Fruit fly (Drosophila melanogaster) whole organism, embryonic: ENCODE data around the gene Cyp313b1.

ENCODE experiments used
- Atf3 ChIP-seq: fragments of 200-800 bp; sonication (Bioruptor generic); optimal IDR thresholded peaks from 3 replicates; lab custom pipeline; 2016; ENCODE audit warnings: missing biosample characterization, missing genetic modification characterization
- Bteb2 ChIP-seq: fragments of 200-800 bp; sonication (Bioruptor generic); optimal IDR thresholded peaks from 2 replicates; lab custom pipeline; 2016; ENCODE audit warnings: missing biosample characterization, missing genetic modification characterization
- CG10462 ChIP-seq: fragments of 200-800 bp; sonication (Bioruptor generic); optimal IDR thresholded peaks from 2 replicates; lab custom pipeline; 2016; ENCODE audit warnings: missing biosample characterization, missing genetic modification characterization
- CG14050 ChIP-seq: fragments of 200-800 bp; sonication (Bioruptor generic); IDR thresholded peaks from 3 replicates; pipeline ENCODE4 v1.3.6; 2022; ENCODE audit warnings: missing biosample characterization, missing genetic modification characterization
- CG14441 ChIP-seq: fragments of 200-800 bp; sonication (Bioruptor generic); IDR thresholded peaks from 2 replicates; pipeline ENCODE4 v1.3.6; 2022; ENCODE audit warnings: missing biosample characterization, missing genetic modification characterization
- CG15011 ChIP-seq: fragments of 200-800 bp; sonication (Bioruptor generic); optimal IDR thresholded peaks from 3 replicates; lab custom pipeline; 2018; ENCODE audit warnings: missing biosample characterization, mild to moderate bottlenecking, missing genetic modification characterization
- CG17568 ChIP-seq: fragments of 200-800 bp; sonication (Bioruptor generic); optimal IDR thresholded peaks from 2 replicates; lab custom pipeline; 2018; ENCODE audit warnings: missing biosample characterization, mild to moderate bottlenecking, missing genetic modification characterization, moderate library complexity
- CG2202 ChIP-seq: fragments of 200-800 bp; sonication (Bioruptor generic); optimal IDR thresholded peaks from 2 replicates; lab custom pipeline; 2018; ENCODE audit warnings: missing biosample characterization, mild to moderate bottlenecking, missing genetic modification characterization
- CG2678 ChIP-seq: fragments of 200-800 bp; sonication (Bioruptor generic); optimal IDR thresholded peaks from 3 replicates; lab custom pipeline; 2019; ENCODE audit warnings: missing biosample characterization, mild to moderate bottlenecking, missing genetic modification characterization, moderate library complexity
- CG2889 ChIP-seq: fragments of 200-800 bp; sonication (Bioruptor generic); IDR thresholded peaks from 3 replicates; pipeline ENCODE4 v1.3.6; 2022; ENCODE audit warnings: missing biosample characterization, missing genetic modification characterization
- CG31441 ChIP-seq: fragments of 200-800 bp; sonication (Bioruptor generic); IDR thresholded peaks from 2 replicates; pipeline ENCODE4 v1.3.6; 2022; ENCODE audit warnings: missing biosample characterization, missing genetic modification characterization
- CG34224 ChIP-seq: fragments of 200-800 bp; sonication (Bioruptor generic); IDR thresholded peaks from 3 replicates; pipeline ENCODE4 v1.3.6; 2022; ENCODE audit warnings: missing biosample characterization, missing genetic modification characterization; ENCODE audit not compliant: partially characterized antibody
- CG3995 ChIP-seq: fragments of 200-800 bp; sonication (Bioruptor generic); optimal IDR thresholded peaks from 3 replicates; lab custom pipeline; 2016; ENCODE audit warnings: missing biosample characterization, missing genetic modification characterization
- CG4328 ChIP-seq: fragments of 200-800 bp; sonication (Bioruptor generic); optimal IDR thresholded peaks from 3 replicates; lab custom pipeline; 2017; ENCODE audit warnings: missing biosample characterization, missing genetic modification reagents, missing genetic modification characterization
- CG4707 ChIP-seq: fragments of 200-800 bp; sonication (Bioruptor generic); optimal IDR thresholded peaks from 2 replicates; lab custom pipeline; 2018; ENCODE audit warnings: missing biosample characterization, mild to moderate bottlenecking, missing genetic modification characterization, moderate library complexity
- CG4854 ChIP-seq: fragments of 200-800 bp; sonication (Bioruptor generic); optimal IDR thresholded peaks from 2 replicates; lab custom pipeline; 2016; ENCODE audit warnings: missing biosample characterization, missing genetic modification characterization, inconsistent platforms
- CG6683 ChIP-seq: fragments of 200-800 bp; sonication (Bioruptor generic); optimal IDR thresholded peaks from 2 replicates; lab custom pipeline; 2017; ENCODE audit warnings: missing biosample characterization, mild to moderate bottlenecking, missing genetic modification characterization, missing genetic modification reagents
- CG6791 ChIP-seq: fragments of 200-800 bp; sonication (Bioruptor generic); IDR thresholded peaks from 3 replicates; pipeline ENCODE4 v1.3.6; 2022; ENCODE audit warnings: missing biosample characterization, missing genetic modification characterization; ENCODE audit not compliant: partially characterized antibody
- CG8478 ChIP-seq: fragments of >200 bp; optimal IDR thresholded peaks from 2 replicates; lab custom pipeline; 2018
- CG9215 ChIP-seq: fragments of 200-800 bp; sonication (Bioruptor generic); IDR thresholded peaks from 2 replicates; pipeline ENCODE4 v1.3.6; 2022; ENCODE audit warnings: missing biosample characterization, missing genetic modification characterization
- D19A ChIP-seq: fragments of 200-800 bp; optimal IDR thresholded peaks from 3 replicates; lab custom pipeline; 2019; ENCODE audit warnings: missing biosample characterization, mild to moderate bottlenecking, missing genetic modification characterization, moderate library complexity
- Dbx ChIP-seq: fragments of 200-800 bp; sonication (Bioruptor generic); IDR thresholded peaks from 3 replicates; pipeline ENCODE4 v1.3.6; 2022; ENCODE audit warnings: missing biosample characterization, missing genetic modification characterization
- E2f2 ChIP-seq: fragments of 200-800 bp; sonication (Bioruptor generic); IDR thresholded peaks from 2 replicates; pipeline ENCODE4 v1.3.6; 2022; ENCODE audit warnings: missing biosample characterization, missing genetic modification characterization
- Elba2 ChIP-seq: fragments of 200-800 bp; sonication (Bioruptor generic); optimal IDR thresholded peaks from 3 replicates; lab custom pipeline; 2016; ENCODE audit warnings: missing biosample characterization, missing genetic modification characterization
- Ets65A ChIP-seq: fragments of 200-800 bp; sonication (Bioruptor generic); peaks from one replicate; lab custom pipeline; 2016; ENCODE audit warnings: missing biosample characterization, missing genetic modification characterization
- Hmr ChIP-seq: fragments of 200-800 bp; sonication (Bioruptor generic); optimal IDR thresholded peaks from 3 replicates; lab custom pipeline; 2017; ENCODE audit warnings: mild to moderate bottlenecking, missing biosample characterization, missing genetic modification reagents, missing genetic modification characterization
- Hr51 ChIP-seq, 2 experiments: fragments of 200-800 bp; sonication (Bioruptor generic); optimal IDR thresholded peaks; 2 replicates in 1 of 2; 3 replicates in 1 of 2; lab custom pipeline; 2016 to 2018; ENCODE audit warnings: missing biosample characterization in 2 of 2, missing genetic modification characterization in 2 of 2, mild to moderate bottlenecking in 1 of 2, moderate library complexity in 1 of 2
- PHDP ChIP-seq: fragments of 200-800 bp; sonication (Bioruptor generic); optimal IDR thresholded peaks from 3 replicates; lab custom pipeline; 2018; ENCODE audit warnings: missing biosample characterization, mild to moderate bottlenecking, missing genetic modification characterization, moderate library complexity
- Trl ChIP-seq, 3 experiments: fragments of >200 bp in 2 of 3; fragments of 200-800 bp in 1 of 3; sonication (Bioruptor generic) in 1 of 3; optimal IDR thresholded peaks; 2 replicates in 1 of 3; 3 replicates in 2 of 3; lab custom pipeline; 2016 to 2017; ENCODE audit warnings: missing biosample characterization in 1 of 3, missing genetic modification characterization in 1 of 3
- dan ChIP-seq: fragments of 200-800 bp; sonication (Bioruptor generic); IDR thresholded peaks from 2 replicates; pipeline ENCODE4 v1.3.6; 2022; ENCODE audit warnings: missing biosample characterization, missing genetic modification characterization
- gem ChIP-seq: fragments of 200-800 bp; sonication (Bioruptor generic); optimal IDR thresholded peaks from 2 replicates; lab custom pipeline; 2019; ENCODE audit warnings: missing biosample characterization, mild to moderate bottlenecking, missing genetic modification characterization, moderate library complexity
- grau ChIP-seq: fragments of 200-800 bp; optimal IDR thresholded peaks from 3 replicates; lab custom pipeline; 2019; ENCODE audit warnings: missing biosample characterization, mild to moderate bottlenecking, missing genetic modification characterization, moderate library complexity
- hth ChIP-seq: fragments of >200 bp; optimal IDR thresholded peaks from 2 replicates; lab custom pipeline; 2017; ENCODE audit warnings: inconsistent platforms
- ind ChIP-seq: fragments of 200-800 bp; sonication (Bioruptor generic); optimal IDR thresholded peaks from 3 replicates; lab custom pipeline; 2016; ENCODE audit warnings: missing biosample characterization, missing genetic modification characterization
- kay ChIP-seq: fragments of 200-800 bp; sonication (Bioruptor generic); optimal IDR thresholded peaks from 2 replicates; lab custom pipeline; 2016; ENCODE audit warnings: missing biosample characterization, missing genetic modification characterization
- lola ChIP-seq, 3 experiments: fragments of >200 bp in 2 of 3; fragments of 200-800 bp in 1 of 3; sonication (Bioruptor generic) in 1 of 3; optimal IDR thresholded peaks; 2 replicates each; lab custom pipeline; 2017 to 2019; ENCODE audit warnings: missing biosample characterization in 3 of 3, missing genetic modification characterization in 3 of 3, mild to moderate bottlenecking in 1 of 3, moderate library complexity in 1 of 3
- mam ChIP-seq: fragments of 200-800 bp; sonication (Bioruptor generic); optimal IDR thresholded peaks from 3 replicates; lab custom pipeline; 2016; ENCODE audit warnings: missing biosample characterization, missing genetic modification characterization
- nmo ChIP-seq: fragments of 200-800 bp; sonication (Bioruptor generic); optimal IDR thresholded peaks from 2 replicates; lab custom pipeline; 2018; ENCODE audit warnings: missing biosample characterization, mild to moderate bottlenecking, missing genetic modification characterization, moderate library complexity
- odd ChIP-seq: fragments of 200-800 bp; sonication (Bioruptor generic); optimal IDR thresholded peaks from 2 replicates; lab custom pipeline; 2017; ENCODE audit warnings: missing biosample characterization, mild to moderate bottlenecking, missing genetic modification characterization
- prd ChIP-seq, 3 experiments: fragments of >200 bp in 2 of 3; fragments of 200-800 bp in 1 of 3; sonication (Bioruptor generic) in 1 of 3; optimal IDR thresholded peaks in 2 of 3; IDR thresholded peaks in 1 of 3; 2 replicates in 2 of 3; 3 replicates in 1 of 3; pipeline versions ENCODE4 v1.3.6 to Lab custom; 2017 to 2022; ENCODE audit warnings: missing biosample characterization in 1 of 3, missing genetic modification characterization in 1 of 3
- rib ChIP-seq: fragments of 200-800 bp; sonication (Bioruptor generic); IDR thresholded peaks from 2 replicates; pipeline ENCODE4 v1.3.6; 2022; ENCODE audit warnings: missing biosample characterization, missing genetic modification characterization
- ro ChIP-seq: fragments of 200-800 bp; sonication (Bioruptor generic); IDR thresholded peaks from 2 replicates; pipeline ENCODE4 v1.3.6; 2022; ENCODE audit warnings: missing biosample characterization, missing genetic modification characterization
- salm ChIP-seq: fragments of 200-800 bp; sonication (Bioruptor generic); optimal IDR thresholded peaks from 2 replicates; lab custom pipeline; 2018; ENCODE audit warnings: missing biosample characterization, mild to moderate bottlenecking, missing genetic modification characterization
- sens ChIP-seq: fragments of 200-800 bp; sonication (Bioruptor generic); peaks from one replicate; lab custom pipeline; 2016; ENCODE audit warnings: missing biosample characterization, missing genetic modification characterization
- sim ChIP-seq: fragments of 200-800 bp; sonication (Bioruptor generic); IDR thresholded peaks from 2 replicates; pipeline ENCODE4 v1.3.6; 2022; ENCODE audit warnings: missing biosample characterization, missing genetic modification characterization
- twi ChIP-seq: fragments of 200-800 bp; optimal IDR thresholded peaks from 2 replicates; lab custom pipeline; 2019; ENCODE audit warnings: missing biosample characterization, mild to moderate bottlenecking, missing genetic modification characterization, moderate library complexity
- z ChIP-seq: fragments of 200-800 bp; sonication (Bioruptor generic); IDR thresholded peaks from 3 replicates; pipeline ENCODE4 v1.3.6; 2022; ENCODE audit warnings: missing biosample characterization, missing genetic modification characterization
- zen ChIP-seq: fragments of 200-800 bp; sonication (Bioruptor generic); optimal IDR thresholded peaks from 3 replicates; lab custom pipeline; 2018; ENCODE audit warnings: missing biosample characterization, mild to moderate bottlenecking, missing genetic modification characterization, moderate library complexity

Cyp313b1 gene

dm6 chr3R:8619089-8619488 is 26.4 kb downstream of the Cyp313b1 start (continued):
- peak; percentile 43 for TF ChIP-seq CG31441 (GFP tag; lab: Robert Waterston, UW)
- TF ChIP-seq CG14050 (GFP tag; lab: Robert Waterston, UW), result no peak
- no peak for TF ChIP-seq odd (GFP tag; lab: Kevin White, UChicago)
- peak; percentile 14 for TF ChIP-seq nmo (GFP tag; lab: Kevin White, UChicago)
- no peak for TF ChIP-seq E2f2 (GFP tag; lab: Robert Waterston, UW)
- TF ChIP-seq CG17568, result no peak
- TF ChIP-seq CG6683 (GFP tag; lab: Kevin White, UChicago), result no peak
- peak; percentile 35 for TF ChIP-seq CG9215 (GFP tag; lab: Robert Waterston, UW)
- TF ChIP-seq Hr51 (GFP tag; optimal IDR thresholded peaks at IDR 0.05; lab: Kevin White, UChicago), result peak in 1 of 2 experiments; percentile 42
- TF ChIP-seq dan (GFP tag; lab: Robert Waterston, UW), result no peak
- TF ChIP-seq prd (optimal IDR thresholded peaks at IDR 0.05; lab: Kevin White, UChicago), result no peak
- peak; percentile 34; the same call in 1 of the 3 replicates for TF ChIP-seq prd (GFP tag; IDR thresholded peaks at IDR 0.05; lab: Robert Waterston, UW)
- no peak for TF ChIP-seq twi (tag; lab: Kevin White, UChicago)
- TF ChIP-seq CG34224 (GFP tag; lab: Robert Waterston, UW), result no peak
- TF ChIP-seq, all 482 proteins: peak for 31

dm6 chr3R:8616149-8616548 is 29.3 kb downstream of the Cyp313b1 start:
- TF ChIP-seq gem (tag; lab: Kevin White, UChicago) (peak; percentile 9), CG14441 (GFP tag; lab: Robert Waterston, UW) (0 out of 2 replicates have a peak, but pooled peaks have one; percentile 26), CG8478 (no peak), Atf3 (GFP tag; lab: Kevin White, UChicago) (no peak), Hmr (no peak), Ets65A (GFP tag; lab: Kevin White, UChicago) (peak; percentile 54), Bteb2 (GFP tag; lab: Kevin White, UChicago) (no peak), CG2889 (GFP tag; lab: Robert Waterston, UW) (no peak), grau (tag; lab: Kevin White, UChicago) (no peak), CG4854 (GFP tag; lab: Kevin White, UChicago) (no peak), CG2678 (tag; lab: Kevin White, UChicago) (peak; percentile 7), sens (GFP tag; lab: Kevin White, UChicago) (peak; percentile 57)

dm6 chr3R:8596161-8596560 is 49.3 kb downstream of the Cyp313b1 start:
- no peak for TF ChIP-seq CG17568
- no peak for TF ChIP-seq z (GFP tag; lab: Robert Waterston, UW)
- no peak for TF ChIP-seq CG4707 (GFP tag; lab: Kevin White, UChicago)
- no peak for TF ChIP-seq mam
- TF ChIP-seq Dbx (GFP tag; lab: Robert Waterston, UW), result no peak
- no peak for TF ChIP-seq CG3995 (GFP tag; lab: Kevin White, UChicago)
- no peak for TF ChIP-seq ro
- TF ChIP-seq CG10462 (GFP tag; lab: Kevin White, UChicago), result no peak
- TF ChIP-seq CG15011, result no peak
- no peak for TF ChIP-seq Elba2 (GFP tag; lab: Kevin White, UChicago)
- no peak for TF ChIP-seq lola (GFP tag; optimal IDR thresholded peaks at IDR 0.05; lab: Kevin White, UChicago)
- no peak for TF ChIP-seq Trl (optimal IDR thresholded peaks at IDR 0.05; lab: Kevin White, UChicago)
- no peak for TF ChIP-seq Trl (GFP tag; optimal IDR thresholded peaks at IDR 0.05; lab: Kevin White, UChicago)
- TF ChIP-seq ind (GFP tag; lab: Kevin White, UChicago), result no peak
- no peak for TF ChIP-seq sim (GFP tag; lab: Robert Waterston, UW)
- TF ChIP-seq D19A (tag; lab: Kevin White, UChicago), result no peak
- TF ChIP-seq CG2678 (tag; lab: Kevin White, UChicago), result peak; percentile 8
- TF ChIP-seq salm, result no peak
- TF ChIP-seq zen (tag; lab: Kevin White, UChicago), result no peak
- TF ChIP-seq kay (GFP tag; lab: Kevin White, UChicago), result no peak
- no peak for TF ChIP-seq CG6791 (GFP tag; lab: Robert Waterston, UW)
- no peak for TF ChIP-seq rib (GFP tag; lab: Robert Waterston, UW)
- no peak for TF ChIP-seq CG2202 (tag; lab: Kevin White, UChicago)
- no peak for TF ChIP-seq PHDP (tag; lab: Kevin White, UChicago)
- no peak for TF ChIP-seq hth (lab: Kevin White, UChicago)
- TF ChIP-seq Atf3 (GFP tag; lab: Kevin White, UChicago), result no peak
- TF ChIP-seq CG4328, result no peak
